Worm (Caenorhabditis elegans) whole organism, L3 larva: Measurements from ENCODE around the gene disl-2.

Source experiments
- R02D3.7 ChIP-seq: fragments of 150-350 bp; optimal IDR thresholded peaks from 2 replicates; lab custom pipeline; 2014; ENCODE audit warnings: missing biosample characterization, missing genetic modification characterization
- ama-1 ChIP-seq: fragments of 150-350 bp; optimal IDR thresholded peaks from 2 replicates; lab custom pipeline; 2018
- ceh-28 ChIP-seq: fragments of 150-350 bp; optimal IDR thresholded peaks from 2 replicates; lab custom pipeline; 2014; ENCODE audit warnings: missing biosample characterization, missing genetic modification reagents, missing genetic modification characterization
- fkh-10 ChIP-seq: sonication (generic microtip); optimal IDR thresholded peaks from 2 replicates; lab custom pipeline; 2017; ENCODE audit warnings: missing biosample characterization, missing genetic modification reagents, missing genetic modification characterization
- fos-1 ChIP-seq: fragments of 150-350 bp; optimal IDR thresholded peaks from 2 replicates; lab custom pipeline; 2014; ENCODE audit warnings: missing biosample characterization, missing genetic modification characterization
- nhr-12 ChIP-seq: fragments of 150-350 bp; optimal IDR thresholded peaks from 2 replicates; lab custom pipeline; 2014; ENCODE audit warnings: missing biosample characterization, missing genetic modification characterization
- nhr-237 ChIP-seq: fragments of 150-350 bp; optimal IDR thresholded peaks from 2 replicates; lab custom pipeline; 2014; ENCODE audit warnings: missing biosample characterization, missing genetic modification characterization
- nhr-67 ChIP-seq: fragments of 150-350 bp; optimal IDR thresholded peaks from 2 replicates; lab custom pipeline; 2014; ENCODE audit warnings: missing biosample characterization, missing genetic modification characterization
- pha-4 ChIP-seq: fragments of 150-350 bp; optimal IDR thresholded peaks from 2 replicates; lab custom pipeline; 2014; ENCODE audit warnings: missing biosample characterization, missing genetic modification reagents, missing genetic modification characterization
- snpc-4 ChIP-seq: fragments of 150-350 bp; optimal IDR thresholded peaks from 2 replicates; lab custom pipeline; 2014; ENCODE audit warnings: missing biosample characterization, missing genetic modification characterization
- unc-39 ChIP-seq: sonication (generic microtip); optimal IDR thresholded peaks from 4 replicates; lab custom pipeline; 2017; ENCODE audit warnings: missing biosample characterization, missing genetic modification characterization
- unc-62 ChIP-seq: fragments of 150-350 bp; sonication (generic microtip); optimal IDR thresholded peaks from 4 replicates; lab custom pipeline; 2014; ENCODE audit warnings: missing biosample characterization, missing genetic modification reagents, missing genetic modification characterization
- zag-1 ChIP-seq: fragments of 150-350 bp; optimal IDR thresholded peaks from 2 replicates; lab custom pipeline; 2014; ENCODE audit warnings: missing biosample characterization, missing genetic modification characterization
- ztf-11 ChIP-seq: fragments of 150-350 bp; optimal IDR thresholded peaks from 2 replicates; lab custom pipeline; 2014; ENCODE audit warnings: missing biosample characterization, missing genetic modification characterization

DNA sequence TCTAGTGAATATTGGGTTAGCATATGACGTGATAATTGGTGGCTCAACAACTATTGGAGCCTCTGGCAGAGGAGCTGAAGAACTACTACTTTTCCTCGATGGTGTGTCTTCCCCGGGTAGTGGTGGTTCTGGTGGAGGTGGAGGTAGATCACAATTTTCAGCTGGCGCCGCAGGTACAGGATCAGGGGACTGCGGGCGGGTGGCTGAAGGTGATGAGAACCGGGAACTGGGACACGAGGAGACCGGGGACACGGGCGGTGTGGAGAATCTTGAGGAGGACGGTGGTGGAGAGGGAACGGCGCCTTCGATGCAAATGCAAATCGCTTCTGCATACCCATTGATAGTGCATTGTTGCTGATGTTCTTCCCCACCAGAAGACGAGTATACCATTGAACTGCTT lies 47.2 kb upstream of the disl-2 start:
- TF ChIP-seq R02D3.7 (tag; lab: Kevin White, UChicago) (no peak), nhr-237 (no peak), zag-1 (no peak), unc-62 (no peak), unc-39 (tag; lab: Kevin White, UChicago) (no peak), ztf-11 (tag; lab: Kevin White, UChicago) (no peak), nhr-67 (no peak), fos-1 (tag; lab: Kevin White, UChicago) (no peak), ama-1 (lab: Kevin White, UChicago) (no peak), snpc-4 (tag; lab: Kevin White, UChicago) (no peak), nhr-12 (no peak), pha-4 (tag; lab: Kevin White, UChicago) (no peak), fkh-10 (GFP tag; lab: Kevin White, UChicago) (no peak), ceh-28 (no peak)
